Fruit fly (Drosophila melanogaster) whole organism, embryonic: ENCODE data around the gene amrt.

Experiments
- CG11085 ChIP-seq: fragments of 200-800 bp; sonication (Bioruptor generic); IDR thresholded peaks from 2 replicates; pipeline ENCODE4 v1.3.6; 2022; ENCODE audit warnings: missing biosample characterization, missing genetic modification characterization
- CG12236 ChIP-seq: fragments of 200-800 bp; sonication (Bioruptor generic); optimal IDR thresholded peaks from 2 replicates; lab custom pipeline; 2016; ENCODE audit warnings: missing biosample characterization, missing genetic modification characterization
- CG1233 ChIP-seq: fragments of 200-800 bp; sonication (Bioruptor generic); optimal IDR thresholded peaks from 4 replicates; lab custom pipeline; 2018; ENCODE audit warnings: missing biosample characterization, mild to moderate bottlenecking, missing genetic modification characterization
- CG7786 ChIP-seq: fragments of 200-800 bp; sonication (Bioruptor generic); optimal IDR thresholded peaks from 2 replicates; lab custom pipeline; 2016; ENCODE audit warnings: missing biosample characterization, missing genetic modification characterization
- CG8944 ChIP-seq: fragments of 200-800 bp; sonication (Bioruptor generic); optimal IDR thresholded peaks from 3 replicates; lab custom pipeline; 2016; ENCODE audit warnings: missing biosample characterization, missing genetic modification characterization
- Dek ChIP-seq: fragments of 200-800 bp; sonication (Bioruptor generic); optimal IDR thresholded peaks from 3 replicates; lab custom pipeline; 2019; ENCODE audit warnings: missing biosample characterization, mild to moderate bottlenecking, missing genetic modification characterization, moderate library complexity
- Neu2 ChIP-seq: fragments of 200-800 bp; sonication (Bioruptor generic); optimal IDR thresholded peaks from 3 replicates; lab custom pipeline; 2016; ENCODE audit warnings: missing biosample characterization, missing genetic modification characterization, borderline replicate concordance
- ap ChIP-seq: fragments of 200-800 bp; sonication (Bioruptor generic); IDR thresholded peaks from 2 replicates; pipeline ENCODE4 v1.3.6; 2022; ENCODE audit warnings: missing biosample characterization, missing genetic modification characterization
- fd102C ChIP-seq: fragments of 200-800 bp; sonication (Bioruptor generic); optimal IDR thresholded peaks from 2 replicates; lab custom pipeline; 2018; ENCODE audit warnings: missing biosample characterization, mild to moderate bottlenecking, missing genetic modification characterization, moderate library complexity
- psq ChIP-seq: fragments of 200-800 bp; sonication (Bioruptor generic); optimal IDR thresholded peaks from 2 replicates; lab custom pipeline; 2017; ENCODE audit warnings: missing biosample characterization, missing genetic modification characterization
- wdn ChIP-seq: fragments of 200-800 bp; sonication (Bioruptor generic); IDR thresholded peaks from 2 replicates; pipeline ENCODE4 v1.3.6; 2022; ENCODE audit warnings: missing biosample characterization, missing genetic modification characterization

dm6 chrX:13749873-13750241 lies 32.4 kb upstream of the amrt start:
- TF ChIP-seq wdn (GFP tag; lab: Robert Waterston, UW) (no peak), fd102C (GFP tag; lab: Kevin White, UChicago) (no peak), CG8944 (GFP tag; lab: Kevin White, UChicago) (no peak), CG12236 (no peak), Neu2 (no peak), CG1233 (GFP tag; lab: Kevin White, UChicago) (no peak), CG7786 (GFP tag; lab: Kevin White, UChicago) (no peak), psq (GFP tag; lab: Kevin White, UChicago) (no peak), CG11085 (GFP tag; lab: Robert Waterston, UW) (no peak), Dek (tag; lab: Kevin White, UChicago) (no peak), ap (GFP tag; lab: Robert Waterston, UW) (no peak)
